Worm (Caenorhabditis elegans): ENCODE data around the gene acr-14.
A peak's percentile ranks its signal among the peaks of the same experiment; 100 is the strongest.

acr-14 gene

ce11 chrII:8141135-8141534 lies 35.9 kb downstream of the acr-14 start:
- TF ChIP-seq grh-1 (GFP tag; IDR thresholded peaks at IDR 0.05) (no peak), vab-15 (tag; optimal IDR thresholded peaks at IDR 0.05) (no peak), dpl-1 (GFP tag; optimal IDR thresholded peaks at IDR 0.05) (no peak), ceh-63 (GFP tag; optimal IDR thresholded peaks at IDR 0.05) (no peak), xbp-1 (tag; optimal IDR thresholded peaks at IDR 0.05) (no peak), lin-35 (GFP tag; optimal IDR thresholded peaks at IDR 0.05) (no peak), alr-1 (tag; optimal IDR thresholded peaks at IDR 0.05; ENCODE audit: borderline replicate concordance) (no peak), rnt-1 (tag; optimal IDR thresholded peaks at IDR 0.05) (no peak), nhr-84 (tag; optimal IDR thresholded peaks at IDR 0.05) (no peak), egl-27 (tag; optimal IDR thresholded peaks at IDR 0.05) (no peak), fkh-8 (tag; optimal IDR thresholded peaks at IDR 0.05) (no peak), mep-1 (tag; optimal IDR thresholded peaks at IDR 0.05) (no peak), C04F5.9 (tag; optimal IDR thresholded peaks at IDR 0.05) (no peak), sup-37 (GFP tag; optimal IDR thresholded peaks at IDR 0.05) (no peak), skn-1 (tag; optimal IDR thresholded peaks at IDR 0.05) (no peak)

DNA sequence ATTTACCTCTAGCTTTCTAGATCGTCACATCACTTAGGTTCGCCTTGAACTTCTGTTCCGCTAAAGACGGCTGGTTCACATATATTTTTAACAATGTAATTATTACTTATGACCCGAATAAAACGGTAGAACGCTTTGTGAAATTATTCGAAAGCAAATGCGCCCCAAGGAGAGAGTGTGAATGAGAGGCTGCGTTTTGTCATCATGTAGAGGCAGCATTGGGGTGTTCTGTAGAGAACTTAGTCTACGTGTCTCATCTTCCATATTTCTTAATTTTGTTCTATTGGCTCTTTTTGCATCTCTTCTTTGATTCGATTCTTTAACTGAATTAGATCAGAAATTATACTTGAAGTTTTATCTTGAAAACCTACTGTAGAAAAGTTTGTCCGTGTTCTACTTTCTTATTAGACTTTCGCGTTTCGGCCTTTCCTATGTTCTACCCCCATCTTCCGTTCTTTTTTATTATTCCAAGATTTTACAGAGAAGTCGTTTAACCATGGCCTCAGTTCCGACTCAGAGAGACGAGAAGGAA lies 38.9 kb downstream of the acr-14 start, which contains the start of gene cdc-48.2:
Gene cdc-48.2, plus strand, starts transcription at position 482 of the 532 bp plus-strand sequence.
- TF ChIP-seq ceh-82 (tag; optimal IDR thresholded peaks at IDR 0.05) (no peak), lin-35 (GFP tag; optimal IDR thresholded peaks at IDR 0.05) (peak; percentile 5 to 30), blmp-1 (tag; optimal IDR thresholded peaks at IDR 0.05) (peak; percentile 36), lin-15B (tag; optimal IDR thresholded peaks at IDR 0.05) (no peak), ceh-88 (GFP tag; IDR thresholded peaks at IDR 0.05) (no peak), lin-14 (GFP tag; optimal IDR thresholded peaks at IDR 0.05) (peak; percentile 4), skn-1 (tag; optimal IDR thresholded peaks at IDR 0.05) (peak; percentile 96), lir-3 (tag; optimal IDR thresholded peaks at IDR 0.05; ENCODE audit: poor library complexity) (no peak), lsy-2 (tag; optimal IDR thresholded peaks at IDR 0.05) (peak in 1 of 2 experiments; percentile 36), hlh-17 (GFP tag; optimal IDR thresholded peaks at IDR 0.05; ENCODE audit: borderline replicate concordance) (no peak), efl-1 (optimal IDR thresholded peaks at IDR 0.05) (no peak), efl-1 (GFP tag; optimal IDR thresholded peaks at IDR 0.05 in 1 of 2) (peak; percentile 5 to 10), fkh-4 (tag; optimal IDR thresholded peaks at IDR 0.05; ENCODE audit: borderline replicate concordance) (no peak), dpl-1 (GFP tag; optimal IDR thresholded peaks at IDR 0.05) (peak in 1 of 3 experiments; percentile 4)

ce11 chrII:8137379-8137778 lies 39.6 kb downstream of the acr-14 start:
- peak; percentile 24 for TF ChIP-seq F16B12.6 (tag; optimal IDR thresholded peaks at IDR 0.05)
- TF ChIP-seq rnt-1 (tag; optimal IDR thresholded peaks at IDR 0.05) = no peak
- TF ChIP-seq tlp-1 (tag; optimal IDR thresholded peaks at IDR 0.05) = no peak
- no peak for TF ChIP-seq nhr-19 (GFP tag; conservative IDR thresholded peaks at IDR 0.05)
- peak; percentile 7 for TF ChIP-seq dsc-1 (tag; optimal IDR thresholded peaks at IDR 0.05)
- no peak for TF ChIP-seq lin-39 (tag; optimal IDR thresholded peaks at IDR 0.05)
- no peak for TF ChIP-seq Y116A8C.19 (tag; optimal IDR thresholded peaks at IDR 0.05; ENCODE audit: borderline replicate concordance)
- TF ChIP-seq ztf-4 (tag; optimal IDR thresholded peaks at IDR 0.05) = no peak
- no peak for TF ChIP-seq blmp-1 (tag; optimal IDR thresholded peaks at IDR 0.05)
- no peak for TF ChIP-seq egl-27 (tag; optimal IDR thresholded peaks at IDR 0.05)
- TF ChIP-seq lsy-2 (tag; optimal IDR thresholded peaks at IDR 0.05) = peak; percentile 15 to 88
- TF ChIP-seq sptf-1 (tag; optimal IDR thresholded peaks at IDR 0.05) = no peak
- TF ChIP-seq ceh-8 (GFP tag; optimal IDR thresholded peaks at IDR 0.05) = no peak
- TF ChIP-seq lin-13 (GFP tag; optimal IDR thresholded peaks at IDR 0.05) = peak; percentile 34
- TF ChIP-seq vab-15 (tag; optimal IDR thresholded peaks at IDR 0.05) = no peak
- peak; percentile 35 for TF ChIP-seq nhr-237 (tag; optimal IDR thresholded peaks at IDR 0.05)
- TF ChIP-seq ceh-88 (GFP tag; IDR thresholded peaks at IDR 0.05) = no peak
- no peak for TF ChIP-seq hlh-17 (GFP tag; optimal IDR thresholded peaks at IDR 0.05; ENCODE audit: borderline replicate concordance)
- TF ChIP-seq aly-2 (tag; optimal IDR thresholded peaks at IDR 0.05) = no peak
- TF ChIP-seq C04F5.9 (tag; optimal IDR thresholded peaks at IDR 0.05) = no peak
- no peak for TF ChIP-seq egl-13 (tag; optimal IDR thresholded peaks at IDR 0.05)
- TF ChIP-seq nhr-77 (tag; optimal IDR thresholded peaks at IDR 0.05) = peak; percentile 37
- TF ChIP-seq ama-1 (optimal IDR thresholded peaks at IDR 0.05) = no peak
- no peak for TF ChIP-seq fos-1 (tag; optimal IDR thresholded peaks at IDR 0.05)
- peak; percentile 42 for TF ChIP-seq snu-23 (GFP tag; optimal IDR thresholded peaks at IDR 0.05)
- no peak for TF ChIP-seq pqm-1 (tag; optimal IDR thresholded peaks at IDR 0.05)
- no peak for TF ChIP-seq mdl-1 (tag; optimal IDR thresholded peaks at IDR 0.05)
- TF ChIP-seq snpc-4 (tag; optimal IDR thresholded peaks at IDR 0.05) = no peak
- TF ChIP-seq fkh-8 (tag; optimal IDR thresholded peaks at IDR 0.05) = peak; percentile 55
- TF ChIP-seq mep-1 (tag; optimal IDR thresholded peaks at IDR 0.05) = no peak
- TF ChIP-seq ceh-90 (tag; optimal IDR thresholded peaks at IDR 0.05) = no peak
- no peak for TF ChIP-seq nhr-12 (tag; optimal IDR thresholded peaks at IDR 0.05)
- TF ChIP-seq lir-3 (tag; optimal IDR thresholded peaks at IDR 0.05; ENCODE audit: poor library complexity) = peak; percentile 54
